Worm (Caenorhabditis elegans): ENCODE data around the gene B0563.10.
A peak's percentile ranks its signal among the peaks of the same experiment; 100 is the strongest.

The B0563.10 gene

ce11 chrX:9180823-9181222 lies 13.8 kb upstream of the B0563.10 start, which contains the start of gene Y81B9A.4:
Gene Y81B9A.4, minus strand, starts transcription at chrX:9180923.
- no peak for TF ChIP-seq W03F9.2 (tag; optimal IDR thresholded peaks at IDR 0.05)
- TF ChIP-seq dao-5 (tag; optimal IDR thresholded peaks at IDR 0.05) = no peak
- TF ChIP-seq him-1 (tag; optimal IDR thresholded peaks at IDR 0.05) = no peak

- no peak for TF ChIP-seq dao-5 (tag; optimal IDR thresholded peaks at IDR 0.05)
- no peak for TF ChIP-seq W03F9.2 (tag; optimal IDR thresholded peaks at IDR 0.05)
- no peak for TF ChIP-seq him-1 (tag; optimal IDR thresholded peaks at IDR 0.05)
Measured at ce11 chrX:9174409-9174808, 7.4 kb upstream of the B0563.10 start, which contains the start of gene B0563.8. Gene B0563.8, minus strand, starts transcription at chrX:9174509.

- TF ChIP-seq dao-5 (tag; optimal IDR thresholded peaks at IDR 0.05) = no peak
- no peak for TF ChIP-seq him-1 (tag; optimal IDR thresholded peaks at IDR 0.05)
Measured at ce11 chrX:9172733-9173132, 5.7 kb upstream of the B0563.10 start.

- TF ChIP-seq dao-5 (tag; optimal IDR thresholded peaks at IDR 0.05) (no peak), W03F9.2 (tag; optimal IDR thresholded peaks at IDR 0.05) (no peak), him-1 (tag; optimal IDR thresholded peaks at IDR 0.05) (no peak)
Measured at ce11 chrX:9172278-9172677, 5.2 kb upstream of the B0563.10 start, which contains the start of gene B0563.18. Gene B0563.18, plus strand, starts transcription at chrX:9172578.

- TF ChIP-seq dao-5 (tag; optimal IDR thresholded peaks at IDR 0.05) = no peak
Measured at ce11 chrX:9171241-9171640, 4.2 kb upstream of the B0563.10 start, which contains the start of gene B0563.1. Gene B0563.1, plus strand, starts transcription at chrX:9171541.

- TF ChIP-seq dao-5 (tag; optimal IDR thresholded peaks at IDR 0.05) = no peak
Measured at ce11 chrX:9170058-9170457, 3.0 kb upstream of the B0563.10 start.

- TF ChIP-seq him-1 (tag; optimal IDR thresholded peaks at IDR 0.05) = no peak
Measured at ce11 chrX:9168239-9168638, 1.2 kb upstream of the B0563.10 start, which contains the start of gene B0563.9. Gene B0563.9, plus strand, starts transcription at chrX:9168539.

ce11 chrX:9162864-9163263 lies 4.2 kb downstream of the B0563.10 start, which contains the start of gene tsp-11:
Gene tsp-11, plus strand, starts transcription at chrX:9163164.
- no peak for TF ChIP-seq W03F9.2 (tag; optimal IDR thresholded peaks at IDR 0.05)
- TF ChIP-seq dao-5 (tag; optimal IDR thresholded peaks at IDR 0.05) = no peak
- TF ChIP-seq him-1 (tag; optimal IDR thresholded peaks at IDR 0.05) = no peak

- no peak for TF ChIP-seq him-1 (tag; optimal IDR thresholded peaks at IDR 0.05)
- no peak for TF ChIP-seq W03F9.2 (tag; optimal IDR thresholded peaks at IDR 0.05)
- no peak for TF ChIP-seq dao-5 (tag; optimal IDR thresholded peaks at IDR 0.05)
Measured at ce11 chrX:9161253-9161904, 5.7 kb downstream of the B0563.10 start.

ce11 chrX:9155751-9156150 lies 11.3 kb downstream of the B0563.10 start:
- TF ChIP-seq W03F9.2 (tag; optimal IDR thresholded peaks at IDR 0.05) = no peak
- TF ChIP-seq him-1 (tag; optimal IDR thresholded peaks at IDR 0.05) = no peak
- no peak for TF ChIP-seq dao-5 (tag; optimal IDR thresholded peaks at IDR 0.05)

ce11 chrX:9154216-9154615 lies 12.8 kb downstream of the B0563.10 start, which contains the start of gene B0563.7:
Gene B0563.7, minus strand, starts transcription at chrX:9154316.
- TF ChIP-seq him-1 (tag; optimal IDR thresholded peaks at IDR 0.05) (no peak), dao-5 (tag; optimal IDR thresholded peaks at IDR 0.05) (no peak), W03F9.2 (tag; optimal IDR thresholded peaks at IDR 0.05) (no peak)

ce11 chrX:9150269-9150744 lies 16.7 kb downstream of the B0563.10 start, which contains the start of gene tmbi-4:
Gene tmbi-4, plus strand, starts transcription at chrX:9150694.
- peak; percentile 28 for TF ChIP-seq W03F9.2 (tag; optimal IDR thresholded peaks at IDR 0.05)
- TF ChIP-seq dao-5 (tag; optimal IDR thresholded peaks at IDR 0.05) = no peak
- TF ChIP-seq him-1 (tag; optimal IDR thresholded peaks at IDR 0.05) = no peak

ce11 chrX:9146953-9147352 lies 20.1 kb downstream of the B0563.10 start:
- TF ChIP-seq W03F9.2 (tag; optimal IDR thresholded peaks at IDR 0.05) (no peak), him-1 (tag; optimal IDR thresholded peaks at IDR 0.05) (no peak), dao-5 (tag; optimal IDR thresholded peaks at IDR 0.05) (no peak)

ce11 chrX:9145848-9146247 lies 21.2 kb downstream of the B0563.10 start, which contains the start of gene B0563.5:
Gene B0563.5, plus strand, starts transcription at chrX:9146148.
- TF ChIP-seq him-1 (tag; optimal IDR thresholded peaks at IDR 0.05) = no peak
- no peak for TF ChIP-seq W03F9.2 (tag; optimal IDR thresholded peaks at IDR 0.05)
- TF ChIP-seq dao-5 (tag; optimal IDR thresholded peaks at IDR 0.05) = no peak

ce11 chrX:9137402-9137801 lies 29.6 kb downstream of the B0563.10 start, which contains the start of gene B0563.6:
Gene B0563.6, plus strand, starts transcription at chrX:9137702.
- TF ChIP-seq him-1 (tag; optimal IDR thresholded peaks at IDR 0.05) (no peak), W03F9.2 (tag; optimal IDR thresholded peaks at IDR 0.05) (no peak), dao-5 (tag; optimal IDR thresholded peaks at IDR 0.05) (no peak)
